Fruit fly (Drosophila melanogaster): ENCODE measurements around the gene Sas10.

DNA sequence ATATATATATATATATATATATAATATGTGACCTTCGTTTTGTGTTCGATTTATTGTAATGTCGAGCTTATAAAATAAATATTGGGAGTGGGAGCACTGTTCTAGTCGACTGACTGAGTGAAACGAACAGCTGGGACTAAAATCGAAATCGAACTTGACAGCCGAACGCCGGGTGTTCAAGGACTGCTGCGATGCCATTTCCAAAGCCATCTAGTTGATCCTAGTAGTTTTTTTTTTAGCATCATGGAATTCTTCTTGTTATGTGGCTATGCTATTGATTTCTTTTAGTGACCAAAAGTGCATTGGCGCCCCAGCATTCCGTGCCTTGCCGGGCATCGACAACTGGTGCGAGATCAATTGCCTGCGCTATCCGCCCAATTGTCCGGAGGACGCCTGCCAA lies 11.6 kb upstream of the Sas10 start, which contains the start of gene CG3323:
- TF ChIP-seq Dfd (GFP tag; optimal IDR thresholded peaks at IDR 0.05) (no peak), dmrt93B (GFP tag; optimal IDR thresholded peaks at IDR 0.05) (no peak), CG32264 (GFP tag; optimal IDR thresholded peaks at IDR 0.05) (no peak), fru (GFP tag; optimal IDR thresholded peaks at IDR 0.05) (no peak), brk (GFP tag; optimal IDR thresholded peaks at IDR 0.05) (no peak), Vsx2 (GFP tag; optimal IDR thresholded peaks at IDR 0.05; ENCODE audit: partially characterized antibody) (no peak), OdsH (GFP tag; optimal IDR thresholded peaks at IDR 0.05) (no peak), pan (optimal IDR thresholded peaks at IDR 0.05) (no peak), psq (GFP tag; optimal IDR thresholded peaks at IDR 0.05) (no peak), Myc (optimal IDR thresholded peaks at IDR 0.05) (no peak), Jra (GFP tag; optimal IDR thresholded peaks at IDR 0.05) (no peak), sv (GFP tag; optimal IDR thresholded peaks at IDR 0.05) (no peak), tai (GFP tag; optimal IDR thresholded peaks at IDR 0.05) (no peak)
